Worm (Caenorhabditis elegans) whole organism, L4/young adult: ENCODE results near the gene mcm-7.

Experiments used
- W03F9.2 ChIP-seq: fragments of 150-350 bp; optimal IDR thresholded peaks from 2 replicates; lab custom pipeline; 2014; ENCODE audit warnings: missing biosample characterization, missing genetic modification characterization
- dao-5 ChIP-seq: sonication (generic microtip); optimal IDR thresholded peaks from 2 replicates; lab custom pipeline; 2016; ENCODE audit warnings: missing genotype, missing genetic modification characterization, moderate library complexity, missing compliant biosample characterization
- him-1 ChIP-seq: sonication (generic microtip); optimal IDR thresholded peaks from 2 replicates; lab custom pipeline; 2016; ENCODE audit warnings: missing genotype, missing genetic modification reagents, missing genetic modification characterization, missing compliant biosample characterization

DNA sequence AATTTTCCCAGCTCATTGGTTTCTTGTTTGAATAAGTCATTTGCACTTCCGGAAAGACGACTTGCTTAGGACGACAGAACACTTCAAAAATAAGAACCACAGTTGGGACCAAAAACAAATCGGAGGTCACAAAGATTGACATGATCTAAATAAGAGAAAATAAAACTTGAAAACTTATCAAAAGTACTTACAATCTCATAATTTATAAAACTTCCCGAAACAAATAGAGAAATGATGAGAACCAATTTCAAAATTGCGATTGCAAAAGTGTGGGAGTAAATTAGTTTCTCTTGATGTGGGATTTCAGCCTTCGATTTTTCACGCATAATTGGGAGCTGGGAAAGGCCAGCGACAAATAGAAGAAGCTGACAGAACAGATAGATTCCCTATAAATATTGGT lies 48.4 kb upstream of the mcm-7 start, which contains the start of gene ZC132.11:
- TF ChIP-seq dao-5 (tag; lab: Kevin White, UChicago), result no peak
- TF ChIP-seq him-1 (tag; lab: Kevin White, UChicago), result no peak
- TF ChIP-seq W03F9.2, result no peak
